Worm (Caenorhabditis elegans): Measurements from ENCODE around the gene K12H4.6.

DNA sequence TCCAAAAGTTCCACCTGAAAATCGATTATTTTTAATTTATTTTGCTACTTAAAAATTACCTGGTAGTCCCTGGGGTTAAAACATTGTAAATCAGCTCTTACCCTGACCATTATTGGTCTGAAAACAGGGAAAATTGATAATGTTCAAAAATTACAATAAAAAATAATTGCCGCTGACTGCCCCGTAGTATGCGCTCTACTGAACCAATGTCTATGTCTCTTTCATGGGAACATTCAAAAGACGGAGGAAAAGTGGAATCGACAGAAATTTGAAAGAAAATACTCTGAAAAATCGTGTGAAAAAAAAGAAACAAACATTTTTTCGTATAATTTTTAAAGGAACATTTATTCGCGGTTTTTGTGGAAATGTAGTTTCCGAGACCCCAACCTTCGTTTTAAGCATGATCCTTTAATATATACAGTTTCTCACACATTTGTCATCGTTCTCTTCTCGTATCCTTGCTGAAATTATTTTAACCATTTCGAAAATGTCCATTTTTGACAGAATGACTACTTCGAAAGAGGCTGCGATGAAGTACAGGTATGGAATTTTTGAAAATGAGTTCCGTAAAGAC is 37.6 kb upstream of the K12H4.6 start, which contains the start of the genes dcr-1 and apc-2:
- TF ChIP-seq egl-27 (tag; optimal IDR thresholded peaks at IDR 0.05) = no peak
- TF ChIP-seq zfp-3 (GFP tag; conservative IDR thresholded peaks at IDR 0.05) = no peak
- TF ChIP-seq hmg-1.1 (GFP tag; IDR thresholded peaks at IDR 0.05) = no peak
- TF ChIP-seq pha-4 (GFP tag; IDR thresholded peaks at IDR 0.05) = no peak
- no peak for TF ChIP-seq pha-4 (tag; optimal IDR thresholded peaks at IDR 0.05)
- TF ChIP-seq ceh-82 (tag; optimal IDR thresholded peaks at IDR 0.05) = no peak
